ENCODE assay signal across 1 worm cellular context in genomic region chrX:646493-646892, ce11.
TF ChIP-seq lines count a peak whose summit lies in the region.

No protein-coding gene starts in this region.

TF ChIP-seq in whole organism, L4 larva, 104 proteins besides CTCF, POLR2A, EP300 and RAD21 (continued from another document):
- TF ChIP-seq lim-7 (GFP tag; IDR thresholded peaks at IDR 0.05; lab: Robert Waterston, UW) (no peak), tra-1 (GFP tag; IDR thresholded peaks at IDR 0.05; lab: Robert Waterston, UW) (no peak), hlh-11 (tag; optimal IDR thresholded peaks at IDR 0.05; lab: Kevin White, UChicago) (peak; percentile 53)
